Fruit fly (Drosophila melanogaster): ENCODE results near the gene Skel.
A peak's percentile ranks its signal among the peaks of the same experiment; 100 is the strongest.

- no peak for TF ChIP-seq pho (GFP tag; optimal IDR thresholded peaks at IDR 0.05)
- TF ChIP-seq Dll (GFP tag; IDR thresholded peaks at IDR 0.05; ENCODE audit: partially characterized antibody), result no peak
- no peak for TF ChIP-seq CG10147 (GFP tag; optimal IDR thresholded peaks at IDR 0.05)
- no peak for TF ChIP-seq al (GFP tag; IDR thresholded peaks at IDR 0.05)
- no peak for TF ChIP-seq CG17802 (tag; optimal IDR thresholded peaks at IDR 0.05)
- no peak for TF ChIP-seq CG15073 (GFP tag; optimal IDR thresholded peaks at IDR 0.05)
- no peak for TF ChIP-seq nerfin-1 (tag; optimal IDR thresholded peaks at IDR 0.05)
- no peak for TF ChIP-seq CG2199 (GFP tag; IDR thresholded peaks at IDR 0.05)
- no peak for TF ChIP-seq CG11085 (GFP tag; IDR thresholded peaks at IDR 0.05)
- no peak for TF ChIP-seq GATAe (GFP tag; conservative IDR thresholded peaks at IDR 0.05)
- no peak for TF ChIP-seq CG13123 (GFP tag; optimal IDR thresholded peaks at IDR 0.05)
- peak; percentile 84 for TF ChIP-seq abd-A (tag; optimal IDR thresholded peaks at IDR 0.05)
Observed at dm6 chr3R:10640552-10641266, 46.0 kb upstream of the Skel start.

All from whole organism, embryonic.